Worm (Caenorhabditis elegans) whole organism, L4 larva: Measurements from ENCODE around the gene R07B1.9.

Experiments used
- F37D6.2 ChIP-seq: sonication (generic microtip); optimal IDR thresholded peaks from 2 replicates; lab custom pipeline; 2016; ENCODE audit warnings: mild to moderate bottlenecking, missing genetic modification characterization, missing compliant biosample characterization
- F49E8.2 ChIP-seq: sonication (generic microtip); optimal IDR thresholded peaks from 2 replicates; lab custom pipeline; 2016; ENCODE audit warnings: missing compliant biosample characterization, mild to moderate bottlenecking, missing genetic modification characterization, borderline replicate concordance
- T20F7.1 ChIP-seq: fragments of 200-800 bp; sonication (Bioruptor generic); optimal IDR thresholded peaks from 2 replicates; lab custom pipeline; 2018; ENCODE audit warnings: mild to moderate bottlenecking, missing genetic modification characterization, missing compliant biosample characterization
- Y48G9A.11 ChIP-seq: fragments of 200-800 bp; sonication (Bioruptor generic); IDR thresholded peaks from 2 replicates; pipeline ENCODE4 v1.3.6; 2022; ENCODE audit warnings: missing genetic modification reagents, missing genetic modification characterization, missing compliant biosample characterization
- aha-1 ChIP-seq: fragments of 150-350 bp; peaks from one replicate; lab custom pipeline; 2014; ENCODE audit warnings: missing biosample characterization, missing genetic modification characterization
- ama-1 ChIP-seq: fragments of 150-350 bp; optimal IDR thresholded peaks from 2 replicates; lab custom pipeline; 2014; ENCODE audit warnings: inconsistent platforms, mixed read lengths
- ceh-32 ChIP-seq: sonication (generic microtip); optimal IDR thresholded peaks from 2 replicates; lab custom pipeline; 2016; ENCODE audit warnings: mild to moderate bottlenecking, missing genetic modification characterization, missing compliant biosample characterization; ENCODE audit not compliant: poor library complexity
- ces-1 ChIP-seq: fragments of 150-350 bp; sonication (generic microtip); optimal IDR thresholded peaks from 4 replicates; lab custom pipeline; 2014; ENCODE audit warnings: missing biosample characterization, missing genetic modification reagents, missing genetic modification characterization
- cey-2 ChIP-seq: sonication (generic microtip); optimal IDR thresholded peaks from 3 replicates; lab custom pipeline; 2017; ENCODE audit warnings: missing genetic modification characterization, mild to moderate bottlenecking, missing compliant biosample characterization, antibody characterized with exemption, borderline replicate concordance; ENCODE audit not compliant: insufficient read depth
- ctbp-1 ChIP-seq: fragments of 200-800 bp; sonication (Bioruptor generic); IDR thresholded peaks from 2 replicates; pipeline ENCODE4 v1.3.6; 2022; ENCODE audit warnings: missing genetic modification reagents, missing genetic modification characterization, missing compliant biosample characterization
- daf-16 ChIP-seq, 3 experiments: sonication (generic microtip); optimal IDR thresholded peaks; 2 replicates each; lab custom pipeline; 2016 to 2017; ENCODE audit warnings: missing genetic modification characterization in 3 of 3, missing genetic modification reagents in 3 of 3, mild to moderate bottlenecking in 2 of 3, missing compliant biosample characterization in 2 of 3, missing biosample characterization in 1 of 3, moderate library complexity in 1 of 3
- dmd-6 ChIP-seq: fragments of 200-800 bp; sonication (Bioruptor generic); IDR thresholded peaks from 2 replicates; pipeline ENCODE4 v1.3.6; 2022; ENCODE audit warnings: missing genetic modification reagents, missing genetic modification characterization, missing compliant biosample characterization
- dpl-1 ChIP-seq: fragments of 150-350 bp; optimal IDR thresholded peaks from 2 replicates; lab custom pipeline; 2014; ENCODE audit warnings: missing biosample characterization, missing genetic modification reagents, missing genetic modification characterization
- duxl-1 ChIP-seq: sonication (generic microtip); optimal IDR thresholded peaks from 2 replicates; lab custom pipeline; 2016; ENCODE audit warnings: mild to moderate bottlenecking, missing genetic modification characterization, moderate library complexity, missing compliant biosample characterization; ENCODE audit not compliant: poor library complexity
- dve-1 ChIP-seq: sonication (generic microtip); optimal IDR thresholded peaks from 2 replicates; lab custom pipeline; 2017; ENCODE audit warnings: antibody characterized with exemption, mild to moderate bottlenecking, missing genetic modification characterization, missing compliant biosample characterization; ENCODE audit not compliant: insufficient read depth
- egl-27 ChIP-seq: sonication (generic microtip); optimal IDR thresholded peaks from 3 replicates; lab custom pipeline; 2017; ENCODE audit warnings: missing biosample characterization, missing genetic modification reagents, missing genetic modification characterization
- fkh-10 ChIP-seq: fragments of 150-350 bp; optimal IDR thresholded peaks from 2 replicates; lab custom pipeline; 2014; ENCODE audit warnings: missing biosample characterization, missing genetic modification reagents, missing genetic modification characterization
- hif-1 ChIP-seq, 2 experiments: sonication (generic microtip); optimal IDR thresholded peaks; 2 replicates each; lab custom pipeline; 2016 to 2017; ENCODE audit warnings: missing compliant biosample characterization in 2 of 2, missing genetic modification characterization in 2 of 2, missing genetic modification reagents in 2 of 2, missing genotype in 2 of 2, mild to moderate bottlenecking in 1 of 2
- hlh-11 ChIP-seq: fragments of 200-800 bp; sonication (Bioruptor generic); optimal IDR thresholded peaks from 2 replicates; lab custom pipeline; 2018; ENCODE audit warnings: mild to moderate bottlenecking, missing genetic modification characterization, missing compliant biosample characterization
- hlh-30 ChIP-seq: sonication (generic microtip); optimal IDR thresholded peaks from 2 replicates; lab custom pipeline; 2017; ENCODE audit warnings: antibody characterized with exemption, mild to moderate bottlenecking, missing genetic modification characterization, missing compliant biosample characterization; ENCODE audit not compliant: insufficient read depth
- hmg-1.1 ChIP-seq: fragments of 200-800 bp; sonication (Bioruptor generic); IDR thresholded peaks from 2 replicates; pipeline ENCODE4 v1.3.6; 2022; ENCODE audit warnings: missing genetic modification reagents, missing genetic modification characterization, missing compliant biosample characterization
- lin-15B ChIP-seq: fragments of 150-350 bp; sonication (generic microtip); optimal IDR thresholded peaks from 3 replicates; lab custom pipeline; 2014; ENCODE audit warnings: missing biosample characterization, missing genetic modification characterization
- lin-38 ChIP-seq: fragments of 200-800 bp; sonication (Bioruptor generic); IDR thresholded peaks from 2 replicates; pipeline ENCODE4 v1.3.6; 2022; ENCODE audit warnings: missing genetic modification reagents, missing genetic modification characterization, missing compliant biosample characterization
- lsy-2 ChIP-seq, 2 experiments: fragments of 150-350 bp in 1 of 2; sonication (generic microtip) in 1 of 2; optimal IDR thresholded peaks; 2 replicates each; lab custom pipeline; 2014 to 2017; ENCODE audit warnings: missing biosample characterization in 2 of 2, missing genetic modification characterization in 2 of 2
- madf-9 ChIP-seq: fragments of 200-800 bp; sonication (Bioruptor generic); conservative IDR thresholded peaks from 2 replicates; pipeline ENCODE4 v1.3.6; 2022; ENCODE audit warnings: missing genetic modification reagents, missing genetic modification characterization, missing compliant biosample characterization
- mdl-1 ChIP-seq, 2 experiments: fragments of 150-350 bp in 1 of 2; sonication (generic microtip) in 1 of 2; optimal IDR thresholded peaks; 2 replicates each; lab custom pipeline; 2014 to 2017; ENCODE audit warnings: missing biosample characterization in 2 of 2, missing genetic modification characterization in 2 of 2
- mes-2 ChIP-seq: sonication (generic microtip); optimal IDR thresholded peaks from 2 replicates; lab custom pipeline; 2016; ENCODE audit warnings: missing genotype, mild to moderate bottlenecking, missing genetic modification characterization, missing compliant biosample characterization; ENCODE audit not compliant: poor library complexity, severe bottlenecking
- mxl-2 ChIP-seq: fragments of 200-800 bp; sonication (Bioruptor generic); conservative IDR thresholded peaks from 2 replicates; pipeline ENCODE4 v1.3.6; 2022; ENCODE audit warnings: missing genetic modification reagents, missing genetic modification characterization, missing compliant biosample characterization
- mxl-3 ChIP-seq: fragments of 200-800 bp; sonication (Bioruptor generic); optimal IDR thresholded peaks from 2 replicates; lab custom pipeline; 2018; ENCODE audit warnings: mild to moderate bottlenecking, missing genetic modification characterization, missing compliant biosample characterization
- nhr-11 ChIP-seq: fragments of 150-350 bp; optimal IDR thresholded peaks from 2 replicates; lab custom pipeline; 2014; ENCODE audit warnings: missing biosample characterization, missing genetic modification characterization
- nhr-111 ChIP-seq: fragments of 200-800 bp; sonication (Bioruptor generic); optimal IDR thresholded peaks from 2 replicates; lab custom pipeline; 2018; ENCODE audit warnings: mild to moderate bottlenecking, missing genetic modification characterization, missing compliant biosample characterization
- nhr-25 ChIP-seq: sonication (generic microtip); optimal IDR thresholded peaks from 2 replicates; lab custom pipeline; 2017; ENCODE audit warnings: missing genetic modification characterization, mild to moderate bottlenecking, missing compliant biosample characterization, antibody characterized with exemption, moderate library complexity, borderline replicate concordance; ENCODE audit not compliant: insufficient read depth
- nhr-28 ChIP-seq: fragments of 150-350 bp; optimal IDR thresholded peaks from 2 replicates; lab custom pipeline; 2014; ENCODE audit warnings: missing biosample characterization, missing genetic modification characterization
- nhr-6 ChIP-seq: fragments of 150-350 bp; optimal IDR thresholded peaks from 2 replicates; lab custom pipeline; 2014; ENCODE audit warnings: missing biosample characterization, missing genetic modification characterization
- nhr-77 ChIP-seq: fragments of 150-350 bp; optimal IDR thresholded peaks from 2 replicates; lab custom pipeline; 2014; ENCODE audit warnings: missing biosample characterization, missing genetic modification characterization
- pha-4 ChIP-seq, 2 experiments: fragments of 150-350 bp in 1 of 2; fragments of 200-800 bp in 1 of 2; sonication (Bioruptor generic) in 1 of 2; IDR thresholded peaks in 1 of 2; optimal IDR thresholded peaks in 1 of 2; 2 replicates each; pipeline versions ENCODE4 v1.3.6 to Lab custom; 2014 to 2022; ENCODE audit warnings: missing genetic modification characterization in 2 of 2, missing genetic modification reagents in 2 of 2, missing biosample characterization in 1 of 2, missing compliant biosample characterization in 1 of 2
- rbr-2 ChIP-seq: sonication (generic microtip); optimal IDR thresholded peaks from 2 replicates; lab custom pipeline; 2016; ENCODE audit warnings: missing genotype, missing genetic modification characterization, missing compliant biosample characterization
- sdz-12 ChIP-seq: fragments of 200-800 bp; sonication (Bioruptor generic); optimal IDR thresholded peaks from 2 replicates; lab custom pipeline; 2018; ENCODE audit warnings: mild to moderate bottlenecking, missing genetic modification characterization, missing compliant biosample characterization
- snpc-1.2 ChIP-seq: fragments of 200-800 bp; sonication (Bioruptor generic); IDR thresholded peaks from 2 replicates; pipeline ENCODE4 v1.3.6; 2022; ENCODE audit warnings: missing genetic modification reagents, missing genetic modification characterization, missing compliant biosample characterization
- unc-39 ChIP-seq: sonication (generic microtip); optimal IDR thresholded peaks from 2 replicates; lab custom pipeline; 2017; ENCODE audit warnings: missing biosample characterization, missing genetic modification characterization
- zip-2 ChIP-seq: fragments of 150-350 bp; optimal IDR thresholded peaks from 2 replicates; lab custom pipeline; 2014; ENCODE audit warnings: missing biosample characterization, missing genetic modification characterization
- ztf-7 ChIP-seq: fragments of 150-350 bp; optimal IDR thresholded peaks from 2 replicates; lab custom pipeline; 2014; ENCODE audit warnings: missing biosample characterization, missing genetic modification characterization

Gene R07B1.9

ce11 chrX:9837989-9838541 is 39.2 kb upstream of the R07B1.9 start, which contains the start of gene ipla-2:
Gene ipla-2 (minus strand): TSS chrX:9838039.
- no peak for TF ChIP-seq Y48G9A.11 (GFP tag; lab: Robert Waterston, UW)
- peak; percentile 82 for TF ChIP-seq hlh-11 (tag; lab: Kevin White, UChicago)
- TF ChIP-seq mdl-1 (tag; optimal IDR thresholded peaks at IDR 0.05; lab: Kevin White, UChicago), result peak; percentile 58 to 96
- no peak for TF ChIP-seq zip-2 (tag; lab: Kevin White, UChicago)
- peak; percentile 72 for TF ChIP-seq dve-1
- TF ChIP-seq ctbp-1 (GFP tag; lab: Robert Waterston, UW), result peak; percentile 27; the same call in 1 of the 2 replicates
- TF ChIP-seq ztf-7 (tag; lab: Kevin White, UChicago), result peak; percentile 32
- TF ChIP-seq lsy-2 (tag; optimal IDR thresholded peaks at IDR 0.05; lab: Kevin White, UChicago), result peak; percentile 23 to 78
- no peak for TF ChIP-seq F49E8.2
- peak; percentile 46 for TF ChIP-seq nhr-28 (tag; lab: Kevin White, UChicago)
- TF ChIP-seq nhr-11 (tag; lab: Kevin White, UChicago), result peak; percentile 83
- peak; percentile 45 for TF ChIP-seq dpl-1 (GFP tag; lab: Kevin White, UChicago)
- no peak for TF ChIP-seq egl-27
- peak; percentile 97 for TF ChIP-seq aha-1 (tag; lab: Kevin White, UChicago)
- no peak for TF ChIP-seq duxl-1 (tag; lab: Kevin White, UChicago)
- peak; percentile 48 for TF ChIP-seq rbr-2
- TF ChIP-seq ceh-32, result no peak
- TF ChIP-seq unc-39 (tag; lab: Kevin White, UChicago), result no peak
- TF ChIP-seq lin-38 (GFP tag; lab: Robert Waterston, UW), result peak; percentile 86
- no peak for TF ChIP-seq snpc-1.2 (GFP tag; lab: Robert Waterston, UW)
- TF ChIP-seq lin-15B (tag; lab: Kevin White, UChicago), result no peak
- TF ChIP-seq F37D6.2 (tag; lab: Kevin White, UChicago), result peak; percentile 23
- TF ChIP-seq mxl-3 (GFP tag; lab: Kevin White, UChicago), result peak; percentile 95
- peak; percentile 75 for TF ChIP-seq mes-2 (tag; lab: Kevin White, UChicago)
- TF ChIP-seq nhr-111 (GFP tag; lab: Kevin White, UChicago), result no peak
- peak; percentile 64 for TF ChIP-seq hmg-1.1
- TF ChIP-seq dmd-6, result peak; percentile 57
- TF ChIP-seq ces-1 (GFP tag; lab: Kevin White, UChicago), result peak; percentile 43
- TF ChIP-seq nhr-6 (tag; lab: Kevin White, UChicago), result peak; percentile 67
- peak; percentile 85 for TF ChIP-seq fkh-10
- TF ChIP-seq nhr-77 (tag; lab: Kevin White, UChicago), result peak; percentile 34
- TF ChIP-seq daf-16 (GFP tag; optimal IDR thresholded peaks at IDR 0.05; lab: Kevin White, UChicago), result no peak
- TF ChIP-seq daf-16 (tag; optimal IDR thresholded peaks at IDR 0.05; lab: Kevin White, UChicago), result peak; percentile 34
- TF ChIP-seq ama-1 (lab: Kevin White, UChicago), result no peak
- TF ChIP-seq hif-1 (tag; optimal IDR thresholded peaks at IDR 0.05; lab: Kevin White, UChicago), result peak in 1 of 2 experiments; percentile 61
- TF ChIP-seq sdz-12, result no peak
- TF ChIP-seq T20F7.1, result peak; percentile 17
- TF ChIP-seq hlh-30, result peak; percentile 100
- TF ChIP-seq nhr-25, result no peak
- no peak for TF ChIP-seq mxl-2 (GFP tag; lab: Robert Waterston, UW)
- 0 out of 2 replicates have a peak, but pooled peaks have one; percentile 38 for TF ChIP-seq madf-9
- TF ChIP-seq pha-4 (GFP tag; IDR thresholded peaks at IDR 0.05; lab: Robert Waterston, UW), result no peak
- peak; percentile 64 for TF ChIP-seq pha-4 (tag; optimal IDR thresholded peaks at IDR 0.05; lab: Kevin White, UChicago)
- TF ChIP-seq cey-2 (tag; lab: Kevin White, UChicago), result no peak
